Worm (Caenorhabditis elegans): Measurements from ENCODE around the gene F49C12.4.

Gene F49C12.4

ce11 chrIV:9268916-9269315, 35.0 kb downstream of the F49C12.4 start:
- TF ChIP-seq T22C8.4 (GFP tag; IDR thresholded peaks at IDR 0.05) (no peak), med-1 (GFP tag; optimal IDR thresholded peaks at IDR 0.05; ENCODE audit: insufficient read depth) (no peak), ztf-23 (GFP tag; IDR thresholded peaks at IDR 0.05) (no peak), tab-1 (GFP tag; IDR thresholded peaks at IDR 0.05) (peak; percentile 68; the same call in 1 of the 2 replicates), flt-1 (GFP tag; IDR thresholded peaks at IDR 0.05) (peak; percentile 66; the same call in 1 of the 2 replicates), cog-1 (tag; optimal IDR thresholded peaks at IDR 0.05) (no peak), ztf-29 (GFP tag; IDR thresholded peaks at IDR 0.05) (no peak), klf-2 (GFP tag; conservative IDR thresholded peaks at IDR 0.05) (no peak), ref-1 (GFP tag; conservative IDR thresholded peaks at IDR 0.05) (no peak)

DNA sequence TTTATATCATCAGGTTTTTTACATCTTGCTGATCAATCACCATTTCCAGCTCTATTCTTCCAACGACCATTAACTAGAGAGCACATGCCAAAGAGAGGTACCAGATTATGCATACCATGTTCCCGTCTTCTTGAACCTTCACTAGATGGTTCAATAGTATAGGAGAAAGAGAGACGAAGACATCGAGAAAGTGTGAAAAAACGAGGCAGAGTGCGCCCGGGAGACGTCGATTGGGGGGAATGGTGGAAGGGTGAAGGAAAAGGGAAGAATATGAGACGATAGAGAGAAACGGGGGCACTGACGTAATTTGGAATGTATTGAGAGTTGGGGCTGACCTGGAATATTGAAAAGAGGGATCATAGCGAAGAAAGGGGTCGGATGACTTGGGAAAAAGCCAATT, 36.3 kb downstream of the F49C12.4 start:
- no peak for TF ChIP-seq cog-1 (tag; optimal IDR thresholded peaks at IDR 0.05)
- TF ChIP-seq ztf-23 (GFP tag; IDR thresholded peaks at IDR 0.05) = no peak
- no peak for TF ChIP-seq klf-2 (GFP tag; conservative IDR thresholded peaks at IDR 0.05)
- TF ChIP-seq med-1 (GFP tag; optimal IDR thresholded peaks at IDR 0.05; ENCODE audit: insufficient read depth) = no peak
- no peak for TF ChIP-seq flt-1 (GFP tag; IDR thresholded peaks at IDR 0.05)
- no peak for TF ChIP-seq ztf-29 (GFP tag; IDR thresholded peaks at IDR 0.05)
- TF ChIP-seq tab-1 (GFP tag; IDR thresholded peaks at IDR 0.05) = no peak
- TF ChIP-seq T22C8.4 (GFP tag; IDR thresholded peaks at IDR 0.05) = no peak
- TF ChIP-seq ref-1 (GFP tag; conservative IDR thresholded peaks at IDR 0.05) = no peak

ce11 chrIV:9266464-9266863, 37.4 kb downstream of the F49C12.4 start, which contains the start of gene Y11D7A.19:
TSS of gene Y11D7A.19 (minus strand) at chrIV:9266564.
- no peak for TF ChIP-seq flt-1 (GFP tag; IDR thresholded peaks at IDR 0.05)
- TF ChIP-seq ztf-29 (GFP tag; IDR thresholded peaks at IDR 0.05) = no peak
- no peak for TF ChIP-seq cog-1 (tag; optimal IDR thresholded peaks at IDR 0.05)
- no peak for TF ChIP-seq ref-1 (GFP tag; conservative IDR thresholded peaks at IDR 0.05)
- no peak for TF ChIP-seq med-1 (GFP tag; optimal IDR thresholded peaks at IDR 0.05; ENCODE audit: insufficient read depth)
- no peak for TF ChIP-seq ztf-23 (GFP tag; IDR thresholded peaks at IDR 0.05)
- no peak for TF ChIP-seq T22C8.4 (GFP tag; IDR thresholded peaks at IDR 0.05)

- TF ChIP-seq klf-2 (GFP tag; conservative IDR thresholded peaks at IDR 0.05) (no peak), T22C8.4 (GFP tag; IDR thresholded peaks at IDR 0.05) (no peak), cog-1 (tag; optimal IDR thresholded peaks at IDR 0.05) (no peak), ztf-29 (GFP tag; IDR thresholded peaks at IDR 0.05) (no peak), ztf-23 (GFP tag; IDR thresholded peaks at IDR 0.05) (no peak), med-1 (GFP tag; optimal IDR thresholded peaks at IDR 0.05; ENCODE audit: insufficient read depth) (no peak), tab-1 (GFP tag; IDR thresholded peaks at IDR 0.05) (no peak), ref-1 (GFP tag; conservative IDR thresholded peaks at IDR 0.05) (no peak), flt-1 (GFP tag; IDR thresholded peaks at IDR 0.05) (no peak)
These were observed 39.4 kb downstream of the F49C12.4 start for ce11 chrIV:9264513-9264912.

DNA sequence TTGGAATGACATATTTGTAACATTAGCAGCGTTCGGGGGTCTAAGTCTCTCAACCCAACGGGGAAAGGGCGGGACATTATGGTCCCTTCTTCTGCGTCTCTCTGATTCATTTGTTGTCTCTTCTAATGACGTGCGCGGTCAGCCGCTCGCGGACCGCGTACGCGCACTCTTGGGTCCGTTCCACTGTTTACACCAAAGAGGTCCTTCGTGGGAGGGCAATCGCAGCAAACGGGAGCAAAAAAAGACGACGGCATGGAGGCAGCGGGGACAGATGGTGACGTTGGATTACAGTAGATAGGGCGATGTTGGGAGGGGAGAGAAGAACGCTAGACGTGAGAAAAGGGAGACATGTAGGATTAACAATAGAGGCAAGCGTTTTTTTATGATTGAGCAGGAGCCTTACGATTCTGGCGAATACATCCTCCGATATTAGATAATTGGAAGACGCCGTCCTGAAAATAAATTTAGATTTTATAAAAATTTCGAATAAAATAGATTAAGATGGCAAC, 40.0 kb downstream of the F49C12.4 start, which contains the start of gene flh-1:
flh-1 (minus strand) TSS at position 459 of the 509 bp plus-strand sequence.
- TF ChIP-seq flt-1 (GFP tag; IDR thresholded peaks at IDR 0.05) (peak; percentile 76), tab-1 (GFP tag; IDR thresholded peaks at IDR 0.05) (peak; percentile 63; the same call in 1 of the 2 replicates), ztf-29 (GFP tag; IDR thresholded peaks at IDR 0.05) (no peak), T22C8.4 (GFP tag; IDR thresholded peaks at IDR 0.05) (no peak)

- TF ChIP-seq cog-1 (tag; optimal IDR thresholded peaks at IDR 0.05) = no peak
- no peak for TF ChIP-seq ztf-23 (GFP tag; IDR thresholded peaks at IDR 0.05)
- no peak for TF ChIP-seq ref-1 (GFP tag; conservative IDR thresholded peaks at IDR 0.05)
These were observed 41.6 kb downstream of the F49C12.4 start for ce11 chrIV:9262295-9262694.

DNA sequence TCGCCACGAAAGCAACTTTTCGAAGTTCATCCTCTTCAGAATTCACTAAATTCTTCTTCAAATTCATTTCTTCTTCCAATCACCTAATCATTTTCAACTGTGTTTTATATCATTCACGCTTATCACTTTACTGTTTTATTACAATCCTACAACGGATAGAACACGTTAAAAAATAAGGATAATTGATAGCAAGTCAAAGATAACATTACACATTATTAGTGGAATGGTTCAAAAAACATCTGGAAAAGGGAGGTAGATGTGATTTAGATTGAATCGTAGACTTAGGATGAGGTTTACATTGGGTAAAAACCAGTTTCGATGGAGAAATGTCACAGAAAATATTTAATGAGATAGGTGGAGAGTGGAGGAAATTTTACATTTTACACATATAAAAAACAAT, 42.2 kb downstream of the F49C12.4 start, which contains the start of gene col-120:
col-120 (minus strand) TSS at position 101 of the 400 bp plus-strand sequence.
- TF ChIP-seq ztf-23 (GFP tag; IDR thresholded peaks at IDR 0.05) (no peak), ztf-29 (GFP tag; IDR thresholded peaks at IDR 0.05) (no peak), cog-1 (tag; optimal IDR thresholded peaks at IDR 0.05) (no peak), flt-1 (GFP tag; IDR thresholded peaks at IDR 0.05) (no peak), klf-2 (GFP tag; conservative IDR thresholded peaks at IDR 0.05) (no peak), ref-1 (GFP tag; conservative IDR thresholded peaks at IDR 0.05) (no peak), med-1 (GFP tag; optimal IDR thresholded peaks at IDR 0.05; ENCODE audit: insufficient read depth) (no peak), T22C8.4 (GFP tag; IDR thresholded peaks at IDR 0.05) (no peak), tab-1 (GFP tag; IDR thresholded peaks at IDR 0.05) (no peak)

DNA sequence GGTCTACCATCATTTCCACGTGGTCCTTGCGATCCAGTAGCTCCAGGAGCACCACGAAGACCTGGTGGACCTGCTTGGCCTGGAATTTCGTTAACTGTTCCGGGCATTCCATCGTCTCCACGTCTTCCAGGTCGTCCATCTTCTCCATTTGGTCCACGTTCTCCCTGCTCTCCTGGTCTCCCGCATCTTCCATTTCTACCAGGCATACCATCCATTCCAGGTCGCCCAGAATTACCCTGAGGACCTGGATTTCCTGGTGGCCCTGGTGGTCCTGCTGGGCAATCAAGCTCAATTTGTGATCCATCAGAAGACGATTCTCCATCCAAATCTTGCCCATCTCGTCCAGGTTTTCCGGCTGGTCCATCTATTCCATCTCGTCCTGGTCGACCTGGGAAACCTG, 43.1 kb downstream of the F49C12.4 start:
- TF ChIP-seq flt-1 (GFP tag; IDR thresholded peaks at IDR 0.05) = no peak
- TF ChIP-seq T22C8.4 (GFP tag; IDR thresholded peaks at IDR 0.05) = no peak
- no peak for TF ChIP-seq ztf-29 (GFP tag; IDR thresholded peaks at IDR 0.05)
- TF ChIP-seq ref-1 (GFP tag; conservative IDR thresholded peaks at IDR 0.05) = no peak
- no peak for TF ChIP-seq tab-1 (GFP tag; IDR thresholded peaks at IDR 0.05)
- no peak for TF ChIP-seq med-1 (GFP tag; optimal IDR thresholded peaks at IDR 0.05; ENCODE audit: insufficient read depth)

DNA sequence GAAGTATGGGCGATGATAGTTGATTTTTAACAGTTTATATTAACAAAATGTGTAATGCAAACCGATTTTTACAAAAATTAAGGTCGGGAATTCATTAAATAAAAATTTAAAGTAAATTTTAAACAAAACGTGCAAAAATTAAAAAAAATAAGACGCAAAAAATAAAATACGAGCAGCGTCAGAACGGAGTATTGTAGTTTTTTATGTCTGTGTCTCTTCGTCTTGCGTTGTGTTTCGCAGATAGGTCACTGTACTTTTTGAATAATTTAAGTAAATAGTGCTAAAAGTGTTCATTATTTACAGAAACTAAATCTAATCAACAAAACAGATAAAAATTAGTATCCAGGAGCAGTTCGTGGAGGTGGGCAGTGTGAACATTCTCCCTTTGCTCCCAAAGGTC, 43.6 kb downstream of the F49C12.4 start:
- TF ChIP-seq flt-1 (GFP tag; IDR thresholded peaks at IDR 0.05) = no peak
- TF ChIP-seq ref-1 (GFP tag; conservative IDR thresholded peaks at IDR 0.05) = no peak
- TF ChIP-seq cog-1 (tag; optimal IDR thresholded peaks at IDR 0.05) = no peak
- no peak for TF ChIP-seq ztf-29 (GFP tag; IDR thresholded peaks at IDR 0.05)
- TF ChIP-seq klf-2 (GFP tag; conservative IDR thresholded peaks at IDR 0.05) = no peak
- TF ChIP-seq ztf-23 (GFP tag; IDR thresholded peaks at IDR 0.05) = no peak

- TF ChIP-seq tab-1 (GFP tag; IDR thresholded peaks at IDR 0.05) (no peak), cog-1 (tag; optimal IDR thresholded peaks at IDR 0.05) (no peak), flt-1 (GFP tag; IDR thresholded peaks at IDR 0.05) (no peak), ref-1 (GFP tag; conservative IDR thresholded peaks at IDR 0.05) (no peak), klf-2 (GFP tag; conservative IDR thresholded peaks at IDR 0.05) (no peak), med-1 (GFP tag; optimal IDR thresholded peaks at IDR 0.05; ENCODE audit: insufficient read depth) (no peak), ztf-29 (GFP tag; IDR thresholded peaks at IDR 0.05) (no peak), ztf-23 (GFP tag; IDR thresholded peaks at IDR 0.05) (no peak), T22C8.4 (GFP tag; IDR thresholded peaks at IDR 0.05) (no peak)
These were observed 44.2 kb downstream of the F49C12.4 start, which contains the start of gene Y11D7A.10 for ce11 chrIV:9259687-9260086. TSS of gene Y11D7A.10 (minus strand) at chrIV:9259768.

Data from whole organism, midembryonic.